Worm (Caenorhabditis elegans) whole organism, mixed stage, embryonic: ENCODE measurements around the gene spsb-1.

Experiments used
- flh-1 ChIP-seq: fragments of 200-800 bp; sonication (Bioruptor generic); optimal IDR thresholded peaks from 2 replicates; lab custom pipeline; 2018; ENCODE audit warnings: mild to moderate bottlenecking, missing genetic modification characterization, moderate library complexity, missing compliant biosample characterization
- mep-1 ChIP-seq: fragments of 150-350 bp; optimal IDR thresholded peaks from 2 replicates; lab custom pipeline; 2017; ENCODE audit warnings: missing biosample characterization, missing genetic modification reagents, missing genetic modification characterization, inconsistent platforms
- nhr-28 ChIP-seq: fragments of 150-350 bp; optimal IDR thresholded peaks from 2 replicates; lab custom pipeline; 2014; ENCODE audit warnings: missing biosample characterization, missing genetic modification characterization
- pha-4 ChIP-seq: fragments of 150-350 bp; optimal IDR thresholded peaks from 2 replicates; lab custom pipeline; 2018; ENCODE audit warnings: missing biosample characterization, missing genetic modification reagents, missing genetic modification characterization
- unc-39 ChIP-seq: fragments of 150-350 bp; optimal IDR thresholded peaks from 2 replicates; lab custom pipeline; 2014; ENCODE audit warnings: missing biosample characterization, missing genetic modification characterization
- unc-62 ChIP-seq: fragments of 150-350 bp; optimal IDR thresholded peaks from 2 replicates; lab custom pipeline; 2014; ENCODE audit warnings: missing biosample characterization, missing genetic modification reagents, missing genetic modification characterization
- zip-8 ChIP-seq: fragments of 150-350 bp; optimal IDR thresholded peaks from 2 replicates; lab custom pipeline; 2014; ENCODE audit warnings: missing biosample characterization, missing genetic modification characterization

DNA sequence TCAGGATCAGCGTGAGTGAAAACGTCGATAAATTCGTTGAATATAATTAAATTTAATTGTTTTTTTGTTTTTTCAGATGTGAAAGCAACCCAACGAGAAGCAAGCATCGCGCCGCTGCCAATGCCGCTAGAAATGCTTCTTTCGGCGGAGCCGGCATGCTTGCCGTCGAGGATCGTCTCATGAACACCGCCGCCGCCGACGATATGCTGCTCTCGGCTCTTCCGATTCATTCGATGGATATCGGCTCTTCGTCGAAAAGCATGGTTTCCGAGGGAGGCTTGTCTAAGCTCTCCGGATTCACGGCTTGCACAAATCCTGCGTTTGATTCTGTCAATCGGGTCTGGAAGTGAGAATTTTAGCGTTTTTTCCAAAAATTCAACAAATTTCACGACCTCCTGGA, 36.7 kb downstream of the spsb-1 start:
- TF ChIP-seq mep-1 (tag; lab: Kevin White, UChicago) (no peak), unc-62 (GFP tag; lab: Kevin White, UChicago) (no peak), zip-8 (tag; lab: Kevin White, UChicago) (no peak), unc-39 (tag; lab: Kevin White, UChicago) (no peak), nhr-28 (no peak), flh-1 (GFP tag; lab: Kevin White, UChicago) (no peak), pha-4 (tag; lab: Kevin White, UChicago) (no peak)
